Worm (Caenorhabditis elegans): ENCODE measurements around the gene Y53F4B.5.

Y53F4B.5 gene

DNA sequence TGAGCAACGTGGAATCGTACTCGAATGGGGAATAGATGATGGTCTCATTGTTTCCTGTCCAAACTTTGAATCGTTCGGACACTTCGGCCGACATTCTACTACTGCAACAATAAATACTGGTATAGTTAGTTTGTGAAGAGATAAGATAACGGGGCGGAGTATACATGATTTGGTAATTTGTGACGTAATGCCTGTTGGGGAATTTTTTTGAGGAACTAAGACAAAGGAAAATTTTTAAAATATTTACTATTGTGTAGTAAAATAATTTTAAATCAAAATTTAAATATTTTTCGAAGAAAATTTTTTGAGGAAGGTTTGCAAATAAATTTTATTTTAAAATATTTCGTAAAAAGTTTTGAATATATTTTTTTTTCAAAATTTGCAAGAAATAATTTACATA lies 19.8 kb downstream of the Y53F4B.5 start, which contains the start of gene elo-9:
TSS of gene elo-9 (minus strand) at position 101 of the 400 bp plus-strand sequence.
- TF ChIP-seq lin-13 (tag; optimal IDR thresholded peaks at IDR 0.05) (no peak), mab-5 (tag; optimal IDR thresholded peaks at IDR 0.05) (no peak), blmp-1 (tag; optimal IDR thresholded peaks at IDR 0.05) (no peak), snpc-4 (tag; optimal IDR thresholded peaks at IDR 0.05) (no peak)

- TF ChIP-seq unc-62 (GFP tag; optimal IDR thresholded peaks at IDR 0.05), result no peak
- TF ChIP-seq ham-2 (GFP tag; optimal IDR thresholded peaks at IDR 0.05), result no peak
- no peak for TF ChIP-seq elt-1 (tag; optimal IDR thresholded peaks at IDR 0.05; ENCODE audit: borderline replicate concordance, insufficient read depth)
- TF ChIP-seq nhr-28 (tag; optimal IDR thresholded peaks at IDR 0.05), result no peak
- TF ChIP-seq mab-5 (tag; optimal IDR thresholded peaks at IDR 0.05), result no peak
- no peak for TF ChIP-seq lsy-2 (tag; optimal IDR thresholded peaks at IDR 0.05)
- TF ChIP-seq unc-39 (tag; optimal IDR thresholded peaks at IDR 0.05), result no peak
Observed at ce11 chrII:14959273-14959672, 24.5 kb downstream of the Y53F4B.5 start.

ce11 chrII:14958113-14958512 lies 25.7 kb downstream of the Y53F4B.5 start, which contains the start of gene Y53F4B.1:
TSS of gene Y53F4B.1 (minus strand) at chrII:14958213.
- TF ChIP-seq elt-3 (tag; optimal IDR thresholded peaks at IDR 0.05) (no peak), sem-2 (GFP tag; optimal IDR thresholded peaks at IDR 0.05) (no peak), lin-13 (tag; optimal IDR thresholded peaks at IDR 0.05) (no peak), pha-4 (tag; optimal IDR thresholded peaks at IDR 0.05) (no peak), M03D4.4 (tag; optimal IDR thresholded peaks at IDR 0.05) (no peak), ceh-43 (GFP tag; optimal IDR thresholded peaks at IDR 0.05) (no peak), unc-120 (tag; optimal IDR thresholded peaks at IDR 0.05; ENCODE audit: poor library complexity, severe bottlenecking) (no peak), ceh-83 (GFP tag; optimal IDR thresholded peaks at IDR 0.05) (no peak), sptf-1 (tag; optimal IDR thresholded peaks at IDR 0.05) (no peak), tbx-8 (GFP tag; optimal IDR thresholded peaks at IDR 0.05) (no peak), drap-1 (GFP tag; optimal IDR thresholded peaks at IDR 0.05) (no peak), nhr-28 (tag; optimal IDR thresholded peaks at IDR 0.05) (no peak), unc-39 (tag; optimal IDR thresholded peaks at IDR 0.05) (no peak), unc-62 (GFP tag; optimal IDR thresholded peaks at IDR 0.05) (no peak), ztf-11 (tag; optimal IDR thresholded peaks at IDR 0.05) (no peak), nhr-76 (tag; optimal IDR thresholded peaks at IDR 0.05) (no peak)

DNA sequence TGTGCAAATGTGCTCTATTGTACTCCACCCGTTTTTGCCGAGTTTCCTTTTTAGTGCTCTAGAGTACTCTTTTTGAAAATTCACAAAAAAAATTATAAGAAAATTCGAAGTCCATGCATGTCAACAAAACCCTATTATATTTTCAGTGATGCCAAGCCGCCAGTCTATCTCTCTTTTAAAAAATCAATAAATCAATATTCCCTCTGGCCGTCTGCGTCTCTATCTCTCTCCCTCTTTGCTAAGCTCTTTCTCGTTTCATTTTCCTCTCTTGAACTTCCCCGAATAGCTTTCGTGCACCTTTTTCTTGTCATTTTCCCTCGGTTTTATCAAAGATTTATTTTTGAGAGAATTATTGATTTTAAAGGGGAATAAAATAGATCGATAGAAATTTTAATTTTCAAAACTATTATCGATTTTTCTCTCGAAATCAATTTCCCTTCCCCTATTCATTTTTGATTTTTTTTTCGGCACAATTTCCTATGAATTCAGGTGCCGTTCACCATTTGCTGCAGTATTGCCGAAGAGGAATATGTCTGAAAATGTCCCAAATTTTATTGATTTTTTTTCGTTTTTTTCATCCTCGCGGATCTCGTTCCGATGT lies 31.2 kb downstream of the Y53F4B.5 start:
- TF ChIP-seq lsy-2 (tag; optimal IDR thresholded peaks at IDR 0.05), result no peak
- TF ChIP-seq zip-8 (tag; optimal IDR thresholded peaks at IDR 0.05), result no peak
- TF ChIP-seq hlh-1 (tag; optimal IDR thresholded peaks at IDR 0.05), result no peak
- TF ChIP-seq ceh-43 (GFP tag; optimal IDR thresholded peaks at IDR 0.05), result no peak

DNA sequence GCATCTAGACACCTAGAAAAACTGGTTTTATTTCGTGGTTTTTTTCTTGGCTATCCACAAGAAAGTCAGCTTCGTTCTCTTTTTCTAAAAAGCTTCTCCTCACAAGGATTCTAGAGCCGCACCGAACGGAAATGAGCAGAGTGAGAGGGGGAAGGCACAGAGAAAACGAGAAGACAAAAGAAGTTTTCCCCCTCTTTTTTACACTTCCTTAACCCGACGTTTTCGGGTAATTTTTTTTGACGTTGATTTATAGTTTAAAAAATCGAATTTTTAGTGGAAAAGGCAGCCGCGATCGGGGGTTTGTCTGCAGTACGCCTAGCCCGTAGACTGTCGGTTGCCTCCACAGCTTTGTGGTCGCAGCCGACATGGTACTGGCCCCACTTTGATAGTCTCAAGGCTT lies 37.3 kb downstream of the Y53F4B.5 start:
- peak; percentile 15 for TF ChIP-seq ces-1 (GFP tag; optimal IDR thresholded peaks at IDR 0.05)
- no peak for TF ChIP-seq mls-2 (tag; optimal IDR thresholded peaks at IDR 0.05)

DNA sequence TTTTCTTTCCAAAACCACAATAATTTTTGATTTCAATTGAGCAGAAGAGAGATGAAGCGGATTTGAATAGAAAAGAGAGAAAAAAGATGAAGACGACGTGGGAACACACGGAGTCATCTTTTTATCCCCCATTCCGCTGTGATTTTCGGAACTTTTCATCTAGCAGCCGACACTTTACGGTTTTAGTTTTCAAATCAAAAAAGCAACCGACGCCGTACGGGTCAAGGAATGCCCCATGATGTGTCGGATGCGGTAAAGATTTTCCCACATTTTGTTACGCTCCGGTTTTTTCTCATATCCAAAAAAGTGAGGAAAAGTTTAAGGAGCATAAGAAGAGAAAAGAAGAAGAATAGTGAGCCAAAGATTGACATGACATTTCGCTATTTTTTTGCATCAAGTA lies 38.3 kb downstream of the Y53F4B.5 start:
- no peak for TF ChIP-seq ceh-83 (GFP tag; optimal IDR thresholded peaks at IDR 0.05)
- TF ChIP-seq M03D4.4 (tag; optimal IDR thresholded peaks at IDR 0.05), result no peak
- no peak for TF ChIP-seq nhr-12 (tag; optimal IDR thresholded peaks at IDR 0.05)
- TF ChIP-seq hlh-1 (tag; optimal IDR thresholded peaks at IDR 0.05), result no peak
- TF ChIP-seq unc-62 (GFP tag; optimal IDR thresholded peaks at IDR 0.05), result no peak
- no peak for TF ChIP-seq bed-3 (GFP tag; optimal IDR thresholded peaks at IDR 0.05)
- no peak for TF ChIP-seq mab-5 (tag; optimal IDR thresholded peaks at IDR 0.05)
- no peak for TF ChIP-seq lsy-2 (tag; optimal IDR thresholded peaks at IDR 0.05)
- TF ChIP-seq lin-32 (GFP tag; optimal IDR thresholded peaks at IDR 0.05), result no peak
- TF ChIP-seq mls-2 (tag; optimal IDR thresholded peaks at IDR 0.05), result no peak
